Fruit fly (Drosophila melanogaster) whole organism, adult: ENCODE data around the gene CG9674.

Experiments
- CG11617 ChIP-seq: fragments of 200-800 bp; sonication (Bioruptor generic); optimal IDR thresholded peaks from 2 replicates; lab custom pipeline; 2017; ENCODE audit warnings: mild to moderate bottlenecking, missing biosample characterization, missing genetic modification reagents, missing genetic modification characterization
- CG5204 ChIP-seq: fragments of 200-800 bp; sonication (Bioruptor generic); optimal IDR thresholded peaks from 2 replicates; lab custom pipeline; 2016; ENCODE audit warnings: missing biosample characterization, missing genetic modification characterization
- Clk ChIP-seq: fragments of 200-800 bp; sonication (Bioruptor generic); optimal IDR thresholded peaks from 2 replicates; lab custom pipeline; 2017; ENCODE audit warnings: missing biosample characterization, missing genetic modification characterization
- Crg-1 ChIP-seq: fragments of 200-800 bp; sonication (Bioruptor generic); optimal IDR thresholded peaks from 2 replicates; lab custom pipeline; 2016; ENCODE audit warnings: missing biosample characterization, missing genetic modification characterization
- kay ChIP-seq: fragments of 200-800 bp; sonication (Bioruptor generic); peaks from one replicate; lab custom pipeline; 2016; ENCODE audit warnings: missing biosample characterization, missing genetic modification characterization, borderline replicate concordance
- tj ChIP-seq: fragments of 200-800 bp; sonication (Bioruptor generic); optimal IDR thresholded peaks from 3 replicates; lab custom pipeline; 2017; ENCODE audit warnings: missing biosample characterization, mild to moderate bottlenecking, missing genetic modification characterization, moderate library complexity

dm6 chr3L:16755189-16755588 lies 52.3 kb downstream of the CG9674 start, which contains the start of gene CG42852:
- TF ChIP-seq kay (no peak), tj (GFP tag; lab: Kevin White, UChicago) (no peak), Crg-1 (GFP tag; lab: Kevin White, UChicago) (no peak), CG11617 (GFP tag; lab: Kevin White, UChicago) (no peak), CG5204 (GFP tag; lab: Kevin White, UChicago) (no peak), Clk (no peak)
